Worm (Caenorhabditis elegans): Measurements from ENCODE around the gene F19C6.3.

DNA sequence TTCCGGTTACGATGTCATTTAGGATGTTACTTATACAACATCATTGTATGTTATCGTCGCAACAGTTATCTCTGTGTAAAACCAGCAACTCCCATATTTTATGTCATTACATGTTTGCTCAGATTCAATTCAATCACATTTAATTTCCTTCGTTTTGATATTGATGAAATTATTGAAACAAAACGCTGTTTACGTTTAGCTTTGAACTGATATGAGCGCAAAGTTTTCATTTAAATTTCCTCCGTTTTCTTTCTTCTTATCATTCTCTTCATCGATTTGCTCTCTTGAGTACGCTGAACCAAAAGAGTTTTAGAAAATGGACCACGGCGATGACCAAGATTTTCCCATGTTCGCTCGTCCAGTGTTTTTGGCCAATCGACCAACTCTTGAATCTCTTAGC lies 22.3 kb upstream of the F19C6.3 start, which contains the start of gene sek-6:
- TF ChIP-seq F10B5.3 (tag; optimal IDR thresholded peaks at IDR 0.05) (no peak), nhr-11 (tag; optimal IDR thresholded peaks at IDR 0.05) (no peak), dmd-6 (GFP tag; IDR thresholded peaks at IDR 0.05) (no peak)
